Worm (Caenorhabditis elegans) whole organism, young adult: Measurements from ENCODE around the gene Y4C6B.7.
A peak's percentile ranks its signal among the peaks of the same experiment; 100 is the strongest.

Source experiments
- B0035.1 ChIP-seq: sonication (generic microtip); optimal IDR thresholded peaks from 2 replicates; lab custom pipeline; 2016; ENCODE audit warnings: missing genetic modification characterization, mild to moderate bottlenecking, missing compliant biosample characterization, missing genotype, missing genetic modification reagents
- D2030.7 ChIP-seq: fragments of 200-800 bp; sonication (Bioruptor generic); IDR thresholded peaks from 2 replicates; pipeline ENCODE4 v1.3.6; 2022; ENCODE audit warnings: missing genetic modification reagents, missing genetic modification characterization, missing compliant biosample characterization
- F10E7.11 ChIP-seq: sonication (generic microtip); optimal IDR thresholded peaks from 2 replicates; lab custom pipeline; 2017; ENCODE audit warnings: mild to moderate bottlenecking, missing genetic modification characterization, moderate library complexity, missing compliant biosample characterization
- F37B4.10 ChIP-seq: fragments of 200-800 bp; sonication (Bioruptor generic); IDR thresholded peaks from 2 replicates; pipeline ENCODE4 v1.3.6; 2022; ENCODE audit warnings: missing genetic modification characterization, missing compliant biosample characterization
- F52B5.7 ChIP-seq: sonication (generic microtip); optimal IDR thresholded peaks from 2 replicates; lab custom pipeline; 2016; ENCODE audit warnings: mild to moderate bottlenecking, missing genetic modification characterization, missing compliant biosample characterization
- F55B11.4 ChIP-seq: sonication (generic microtip); optimal IDR thresholded peaks from 2 replicates; lab custom pipeline; 2016; ENCODE audit warnings: missing compliant biosample characterization, missing genetic modification characterization, borderline replicate concordance; ENCODE audit not compliant: insufficient read depth
- T26A5.8 ChIP-seq: sonication (generic microtip); optimal IDR thresholded peaks from 2 replicates; lab custom pipeline; 2016; ENCODE audit warnings: missing genetic modification characterization, missing compliant biosample characterization
- Y53G8AR.9 ChIP-seq: fragments of 200-800 bp; sonication (Bioruptor generic); conservative IDR thresholded peaks from 2 replicates; pipeline ENCODE4 v1.3.6; 2022; ENCODE audit warnings: missing genetic modification reagents, missing genetic modification characterization, missing compliant biosample characterization
- Y56A3A.18 ChIP-seq: fragments of 200-800 bp; sonication (Bioruptor generic); IDR thresholded peaks from 2 replicates; pipeline ENCODE4 v1.3.6; 2022; ENCODE audit warnings: missing genetic modification reagents, missing genetic modification characterization, missing compliant biosample characterization
- Y79H2A.3 ChIP-seq: fragments of 200-800 bp; sonication (Bioruptor generic); conservative IDR thresholded peaks from 2 replicates; pipeline ENCODE4 v1.3.6; 2022; ENCODE audit warnings: missing genetic modification reagents, missing genetic modification characterization, missing compliant biosample characterization
- akir-1 ChIP-seq: fragments of 200-800 bp; sonication (Bioruptor generic); optimal IDR thresholded peaks from 2 replicates; lab custom pipeline; 2018; ENCODE audit warnings: mild to moderate bottlenecking, missing genetic modification characterization, moderate library complexity, missing compliant biosample characterization
- aptf-3 ChIP-seq: fragments of 200-800 bp; sonication (Bioruptor generic); IDR thresholded peaks from 2 replicates; pipeline ENCODE4 v1.3.6; 2022; ENCODE audit warnings: missing genetic modification characterization, missing compliant biosample characterization
- attf-6 ChIP-seq: fragments of 200-800 bp; sonication (Bioruptor generic); IDR thresholded peaks from 2 replicates; pipeline ENCODE4 v1.3.6; 2022; ENCODE audit warnings: missing genetic modification reagents, missing genetic modification characterization, missing compliant biosample characterization
- bed-2 ChIP-seq: fragments of 200-800 bp; sonication (Bioruptor generic); IDR thresholded peaks from 2 replicates; pipeline ENCODE4 v1.3.6; 2022; ENCODE audit warnings: missing genetic modification reagents, missing genetic modification characterization, missing compliant biosample characterization
- ccch-3 ChIP-seq: fragments of 200-800 bp; sonication (Bioruptor generic); optimal IDR thresholded peaks from 2 replicates; lab custom pipeline; 2018; ENCODE audit warnings: mild to moderate bottlenecking, missing genetic modification characterization, missing compliant biosample characterization
- cebp-1 ChIP-seq, 2 experiments: fragments of 200-800 bp in 1 of 2; sonication (Bioruptor generic) in 1 of 2; sonication (generic microtip) in 1 of 2; IDR thresholded peaks in 1 of 2; optimal IDR thresholded peaks in 1 of 2; 2 replicates each; pipeline versions ENCODE4 v1.3.6 to Lab custom; 2017 to 2022; ENCODE audit warnings: missing compliant biosample characterization in 2 of 2, missing genetic modification characterization in 2 of 2, mild to moderate bottlenecking in 1 of 2, missing genetic modification reagents in 1 of 2, moderate library complexity in 1 of 2
- cebp-2 ChIP-seq: fragments of 200-800 bp; sonication (Bioruptor generic); IDR thresholded peaks from 2 replicates; pipeline ENCODE4 v1.3.6; 2022; ENCODE audit warnings: missing genetic modification characterization, missing compliant biosample characterization
- ceh-40 ChIP-seq: fragments of 200-800 bp; sonication (Bioruptor generic); IDR thresholded peaks from 2 replicates; pipeline ENCODE4 v1.3.6; 2022; ENCODE audit warnings: missing genetic modification characterization, missing compliant biosample characterization
- dpff-1 ChIP-seq: sonication (generic microtip); optimal IDR thresholded peaks from 2 replicates; lab custom pipeline; 2017; ENCODE audit warnings: mild to moderate bottlenecking, missing genetic modification characterization, missing compliant biosample characterization
- egrh-3 ChIP-seq: fragments of 200-800 bp; sonication (Bioruptor generic); IDR thresholded peaks from 2 replicates; pipeline ENCODE4 v1.3.6; 2022; ENCODE audit warnings: missing genetic modification reagents, missing genetic modification characterization, missing compliant biosample characterization
- gei-17 ChIP-seq: fragments of 200-800 bp; sonication (Bioruptor generic); optimal IDR thresholded peaks from 2 replicates; lab custom pipeline; 2018; ENCODE audit warnings: mild to moderate bottlenecking, missing genetic modification characterization, missing compliant biosample characterization
- him-1 ChIP-seq: sonication (generic microtip); optimal IDR thresholded peaks from 2 replicates; lab custom pipeline; 2016; ENCODE audit warnings: missing genotype, missing genetic modification reagents, missing genetic modification characterization, missing compliant biosample characterization
- hrde-1 ChIP-seq: sonication (generic microtip); optimal IDR thresholded peaks from 2 replicates; lab custom pipeline; 2016; ENCODE audit warnings: missing genetic modification characterization, mild to moderate bottlenecking, missing compliant biosample characterization, moderate library complexity, missing genotype, missing genetic modification reagents, borderline replicate concordance
- let-526 ChIP-seq: fragments of 200-800 bp; sonication (Bioruptor generic); IDR thresholded peaks from 2 replicates; pipeline ENCODE4 v1.3.6; 2022; ENCODE audit warnings: missing genetic modification reagents, missing genetic modification characterization, missing compliant biosample characterization
- let-607 ChIP-seq, 2 experiments: fragments of 200-800 bp in 1 of 2; sonication (Bioruptor generic) in 1 of 2; sonication (generic microtip) in 1 of 2; optimal IDR thresholded peaks; 2 replicates each; lab custom pipeline; 2016 to 2018; ENCODE audit warnings: mild to moderate bottlenecking in 2 of 2, missing compliant biosample characterization in 2 of 2, missing genetic modification characterization in 2 of 2, moderate library complexity in 2 of 2, missing genotype in 1 of 2
- lin-35 ChIP-seq, 3 experiments: fragments of 150-350 bp in 2 of 3; sonication (generic microtip) in 1 of 3; optimal IDR thresholded peaks; 2 replicates each; lab custom pipeline; 2014 to 2018; ENCODE audit warnings: missing biosample characterization in 3 of 3, missing genetic modification characterization in 3 of 3, missing genetic modification reagents in 3 of 3
- lin-40 ChIP-seq: sonication (generic microtip); optimal IDR thresholded peaks from 2 replicates; lab custom pipeline; 2016; ENCODE audit warnings: missing genetic modification characterization, mild to moderate bottlenecking, missing compliant biosample characterization, missing genotype, missing genetic modification reagents
- lir-1 ChIP-seq: fragments of 200-800 bp; sonication (Bioruptor generic); conservative IDR thresholded peaks from 2 replicates; pipeline ENCODE4 v1.3.6; 2022; ENCODE audit warnings: missing genetic modification reagents, missing genetic modification characterization, missing compliant biosample characterization
- mcd-1 ChIP-seq: fragments of 200-800 bp; sonication (Bioruptor generic); IDR thresholded peaks from 2 replicates; pipeline ENCODE4 v1.3.6; 2022; ENCODE audit warnings: missing genetic modification reagents, missing genetic modification characterization, missing compliant biosample characterization
- nfyb-1 ChIP-seq: fragments of 200-800 bp; sonication (Bioruptor generic); IDR thresholded peaks from 2 replicates; pipeline ENCODE4 v1.3.6; 2022; ENCODE audit warnings: missing genetic modification reagents, missing genetic modification characterization, missing compliant biosample characterization
- nhr-179 ChIP-seq: sonication (generic microtip); optimal IDR thresholded peaks from 2 replicates; lab custom pipeline; 2016; ENCODE audit warnings: mild to moderate bottlenecking, missing genetic modification characterization, missing compliant biosample characterization
- nhr-80 ChIP-seq: sonication (generic microtip); optimal IDR thresholded peaks from 2 replicates; lab custom pipeline; 2016; ENCODE audit warnings: missing genetic modification characterization, missing compliant biosample characterization
- nhr-90 ChIP-seq: sonication (generic microtip); optimal IDR thresholded peaks from 2 replicates; lab custom pipeline; 2016; ENCODE audit warnings: missing genotype, mild to moderate bottlenecking, missing genetic modification characterization, missing compliant biosample characterization
- rcor-1 ChIP-seq: fragments of 200-800 bp; sonication (Bioruptor generic); IDR thresholded peaks from 2 replicates; pipeline ENCODE4 v1.3.6; 2022; ENCODE audit warnings: missing genetic modification reagents, missing genetic modification characterization, missing compliant biosample characterization
- snpc-1.1 ChIP-seq: sonication (generic microtip); optimal IDR thresholded peaks from 2 replicates; lab custom pipeline; 2017; ENCODE audit warnings: missing genetic modification characterization, mild to moderate bottlenecking, missing compliant biosample characterization, antibody characterized with exemption, moderate library complexity, missing genotype, missing genetic modification reagents; ENCODE audit not compliant: insufficient read depth
- snpc-3.4 ChIP-seq: sonication (generic microtip); optimal IDR thresholded peaks from 2 replicates; lab custom pipeline; 2017; ENCODE audit warnings: missing genetic modification characterization, mild to moderate bottlenecking, missing compliant biosample characterization, antibody characterized with exemption, moderate library complexity, missing genotype, missing genetic modification reagents
- tbp1 ChIP-seq: fragments of 200-800 bp; sonication (Bioruptor generic); optimal IDR thresholded peaks from 2 replicates; lab custom pipeline; 2018; ENCODE audit warnings: mild to moderate bottlenecking, missing genetic modification characterization, missing compliant biosample characterization
- xnd-1 ChIP-seq: sonication (generic microtip); optimal IDR thresholded peaks from 2 replicates; lab custom pipeline; 2016; ENCODE audit warnings: missing genotype, missing genetic modification reagents, missing genetic modification characterization, missing compliant biosample characterization
- zfh-2 ChIP-seq: fragments of 200-800 bp; sonication (Bioruptor generic); conservative IDR thresholded peaks from 2 replicates; pipeline ENCODE4 v1.3.6; 2022; ENCODE audit warnings: missing genetic modification reagents, missing genetic modification characterization, missing compliant biosample characterization
- zim-3 ChIP-seq: sonication (generic microtip); optimal IDR thresholded peaks from 2 replicates; lab custom pipeline; 2017; ENCODE audit warnings: mild to moderate bottlenecking, missing genetic modification characterization, moderate library complexity, missing compliant biosample characterization
- ztf-18 ChIP-seq: sonication (generic microtip); optimal IDR thresholded peaks from 2 replicates; lab custom pipeline; 2016; ENCODE audit warnings: missing genotype, mild to moderate bottlenecking, missing genetic modification characterization, missing compliant biosample characterization
- ztf-22 ChIP-seq: fragments of 200-800 bp; sonication (Bioruptor generic); optimal IDR thresholded peaks from 2 replicates; lab custom pipeline; 2018; ENCODE audit warnings: mild to moderate bottlenecking, missing genetic modification characterization, moderate library complexity, missing compliant biosample characterization

Y4C6B.7 gene

DNA sequence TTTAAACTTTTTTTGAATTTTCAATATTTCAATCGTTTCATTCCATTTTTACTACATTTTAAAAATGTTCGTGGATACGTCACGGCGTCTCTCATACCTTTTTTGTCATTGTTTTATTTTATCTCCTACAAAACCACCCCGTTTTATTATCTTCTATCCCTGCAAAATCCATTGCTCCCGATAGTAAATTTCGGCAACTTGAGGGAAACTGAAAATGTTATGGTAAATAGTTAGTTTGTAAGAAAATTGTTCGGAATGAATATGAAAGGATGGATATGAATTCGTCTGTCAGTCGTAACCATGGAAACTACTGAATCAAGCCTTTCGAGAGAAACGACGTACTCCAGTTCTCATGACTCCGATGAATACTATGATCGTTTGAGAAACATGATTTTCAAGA lies 28.1 kb upstream of the Y4C6B.7 start, which contains the start of gene F41H10.2:
F41H10.2 (plus strand) TSS at position 301 of the 400 bp plus-strand sequence.
- TF ChIP-seq nhr-90 (tag; lab: Kevin White, UChicago) (no peak), mcd-1 (GFP tag; lab: Robert Waterston, UW) (no peak), rcor-1 (GFP tag; lab: Robert Waterston, UW) (no peak), F10E7.11 (tag; lab: Kevin White, UChicago) (no peak), ztf-18 (no peak), nfyb-1 (GFP tag; lab: Robert Waterston, UW) (no peak), dpff-1 (tag; lab: Kevin White, UChicago) (no peak), Y79H2A.3 (no peak), D2030.7 (GFP tag; lab: Robert Waterston, UW) (no peak), snpc-3.4 (tag; lab: Kevin White, UChicago) (no peak), F37B4.10 (GFP tag; lab: Robert Waterston, UW) (no peak), xnd-1 (tag; lab: Kevin White, UChicago) (no peak)

DNA sequence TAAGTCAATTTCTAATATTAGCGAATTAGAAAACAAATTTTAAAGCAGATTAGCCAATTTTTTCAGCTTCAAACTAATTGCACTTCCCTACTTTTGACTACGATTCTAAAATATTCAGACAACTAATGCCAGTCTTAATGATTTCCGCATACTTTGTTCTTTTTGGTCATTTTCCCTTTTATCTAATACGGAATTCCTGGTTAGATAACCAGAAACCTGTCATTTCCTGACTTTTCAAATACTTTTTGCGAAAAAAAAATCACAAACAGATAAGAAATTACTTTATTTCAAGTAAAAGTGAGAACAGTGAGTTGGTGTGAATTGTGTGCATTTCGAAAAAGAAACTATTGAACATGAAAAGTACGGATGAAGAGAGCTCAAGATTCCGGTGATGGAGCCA lies 26.9 kb upstream of the Y4C6B.7 start:
- TF ChIP-seq lir-1 (GFP tag; lab: Robert Waterston, UW), result no peak
- TF ChIP-seq nhr-80 (tag; lab: Kevin White, UChicago), result peak; percentile 67

DNA sequence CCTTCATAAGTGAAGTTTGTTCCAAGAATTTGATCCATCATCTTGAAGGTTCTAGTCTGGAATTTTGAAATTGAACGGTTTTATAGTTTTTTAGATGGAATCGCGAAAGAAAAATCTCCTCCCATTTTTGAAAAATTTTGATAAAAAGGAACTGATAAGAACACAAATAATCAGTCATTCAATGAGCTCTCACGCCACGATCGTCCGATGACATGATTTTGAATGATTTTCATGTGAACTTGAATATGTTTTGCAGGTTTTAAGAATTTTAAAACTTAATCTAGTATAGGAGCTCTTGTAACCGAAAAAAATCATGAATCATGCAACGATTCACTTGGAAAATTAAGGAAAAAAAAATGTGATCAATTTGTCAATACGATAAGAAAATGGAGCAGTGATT lies 23.8 kb upstream of the Y4C6B.7 start, which contains the start of gene elo-5:
elo-5 (minus strand) TSS at position 56 of the 400 bp plus-strand sequence.
- TF ChIP-seq attf-6 (GFP tag; lab: Robert Waterston, UW), result no peak
- TF ChIP-seq nhr-80 (tag; lab: Kevin White, UChicago), result peak; percentile 77
- no peak for TF ChIP-seq lin-40 (tag; lab: Kevin White, UChicago)

DNA sequence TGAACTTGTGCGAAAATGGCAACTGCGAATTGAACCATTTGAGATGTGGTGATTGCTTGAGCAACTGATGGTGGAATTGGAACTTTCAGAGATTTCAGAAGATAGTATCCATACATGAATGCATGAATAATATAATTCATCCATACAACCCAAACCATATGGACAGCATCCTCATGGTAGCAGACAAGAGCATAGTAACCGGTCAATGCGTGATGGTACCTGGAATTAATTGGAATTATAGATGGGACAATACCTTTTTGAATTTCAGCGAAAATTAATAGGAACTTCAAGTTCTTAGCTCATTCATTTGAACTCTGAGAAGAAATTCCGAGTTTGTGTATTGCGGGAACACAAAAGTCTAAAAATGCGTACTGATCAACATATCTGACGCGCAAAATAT lies 21.7 kb upstream of the Y4C6B.7 start:
- no peak for TF ChIP-seq lin-35 (GFP tag; optimal IDR thresholded peaks at IDR 0.05; lab: Kevin White, UChicago)
- TF ChIP-seq Y56A3A.18, result 0 out of 2 replicates have a peak, but pooled peaks have one; percentile 7
- no peak for TF ChIP-seq T26A5.8
- TF ChIP-seq let-607 (tag; optimal IDR thresholded peaks at IDR 0.05; lab: Kevin White, UChicago), result no peak
- TF ChIP-seq let-526 (GFP tag; lab: Robert Waterston, UW), result no peak
- peak; percentile 35 for TF ChIP-seq zim-3
- TF ChIP-seq egrh-3, result no peak
- TF ChIP-seq snpc-1.1, result no peak
- no peak for TF ChIP-seq gei-17 (GFP tag; lab: Kevin White, UChicago)
- TF ChIP-seq attf-6 (GFP tag; lab: Robert Waterston, UW), result no peak
- no peak for TF ChIP-seq xnd-1 (tag; lab: Kevin White, UChicago)
- TF ChIP-seq tbp1 (GFP tag; lab: Kevin White, UChicago), result no peak
- TF ChIP-seq hrde-1, result no peak
- no peak for TF ChIP-seq ceh-40 (GFP tag; lab: Robert Waterston, UW)
- TF ChIP-seq him-1 (tag; lab: Kevin White, UChicago), result no peak
- 0 out of 2 replicates have a peak, but pooled peaks have one; percentile 9 for TF ChIP-seq Y53G8AR.9 (GFP tag; lab: Robert Waterston, UW)
- no peak for TF ChIP-seq cebp-1 (GFP tag; IDR thresholded peaks at IDR 0.05; lab: Robert Waterston, UW)
- no peak for TF ChIP-seq cebp-1 (tag; optimal IDR thresholded peaks at IDR 0.05; lab: Kevin White, UChicago)
- no peak for TF ChIP-seq aptf-3
- no peak for TF ChIP-seq zfh-2 (GFP tag; lab: Robert Waterston, UW)
- TF ChIP-seq cebp-2 (GFP tag; lab: Robert Waterston, UW), result 0 out of 2 replicates have a peak, but pooled peaks have one; percentile 4
- TF ChIP-seq B0035.1, result no peak
- peak; percentile 51 for TF ChIP-seq F52B5.7 (tag; lab: Kevin White, UChicago)
- TF ChIP-seq F55B11.4 (tag; lab: Kevin White, UChicago), result no peak
- no peak for TF ChIP-seq bed-2 (GFP tag; lab: Robert Waterston, UW)
- no peak for TF ChIP-seq nhr-179 (tag; lab: Kevin White, UChicago)
- TF ChIP-seq akir-1 (GFP tag; lab: Kevin White, UChicago), result no peak
- no peak for TF ChIP-seq ztf-22 (GFP tag; lab: Kevin White, UChicago)
- no peak for TF ChIP-seq ccch-3 (GFP tag; lab: Kevin White, UChicago)
